Fruit fly (Drosophila melanogaster) whole organism, embryonic: ENCODE data around the gene Prim2.
A peak's percentile ranks its signal among the peaks of the same experiment; 100 is the strongest.

Experiments used
- Bdp1 ChIP-seq: fragments of 200-800 bp; sonication (Bioruptor generic); optimal IDR thresholded peaks from 3 replicates; lab custom pipeline; 2016; ENCODE audit warnings: missing biosample characterization, missing genetic modification characterization
- Bgb ChIP-seq: fragments of 200-800 bp; sonication (Bioruptor generic); IDR thresholded peaks from 2 replicates; pipeline ENCODE4 v1.3.6; 2022; ENCODE audit warnings: missing biosample characterization, missing genetic modification characterization; ENCODE audit not compliant: partially characterized antibody
- C15 ChIP-seq: fragments of 200-800 bp; sonication (Bioruptor generic); IDR thresholded peaks from 3 replicates; pipeline ENCODE4 v1.3.6; 2022; ENCODE audit warnings: missing biosample characterization, missing genetic modification characterization
- CG11247 ChIP-seq: fragments of 200-800 bp; sonication (Bioruptor generic); IDR thresholded peaks from 2 replicates; pipeline ENCODE4 v1.3.6; 2022; ENCODE audit warnings: missing biosample characterization, missing genetic modification characterization
- CG1233 ChIP-seq: fragments of 200-800 bp; sonication (Bioruptor generic); optimal IDR thresholded peaks from 4 replicates; lab custom pipeline; 2018; ENCODE audit warnings: missing biosample characterization, mild to moderate bottlenecking, missing genetic modification characterization
- CG13775 ChIP-seq: fragments of 200-800 bp; sonication (Bioruptor generic); optimal IDR thresholded peaks from 3 replicates; lab custom pipeline; 2017; ENCODE audit warnings: missing biosample characterization, mild to moderate bottlenecking, missing genetic modification characterization
- CG16779 ChIP-seq: fragments of 200-800 bp; sonication (Bioruptor generic); IDR thresholded peaks from 2 replicates; pipeline ENCODE4 v1.3.6; 2022; ENCODE audit warnings: missing biosample characterization, missing genetic modification characterization
- CG17829 ChIP-seq: fragments of 200-800 bp; optimal IDR thresholded peaks from 2 replicates; lab custom pipeline; 2019; ENCODE audit warnings: missing biosample characterization, mild to moderate bottlenecking, missing genetic modification characterization, moderate library complexity
- CG18262 ChIP-seq: fragments of 200-800 bp; optimal IDR thresholded peaks from 3 replicates; lab custom pipeline; 2019; ENCODE audit warnings: missing biosample characterization, mild to moderate bottlenecking, missing genetic modification characterization, moderate library complexity
- CG32532 ChIP-seq: fragments of 200-800 bp; sonication (Bioruptor generic); IDR thresholded peaks from 2 replicates; pipeline ENCODE4 v1.3.6; 2022; ENCODE audit warnings: missing biosample characterization, missing genetic modification characterization
- CG34422 ChIP-seq: fragments of 200-800 bp; sonication (Bioruptor generic); IDR thresholded peaks from 3 replicates; pipeline ENCODE4 v1.3.6; 2022; ENCODE audit warnings: missing biosample characterization, missing genetic modification characterization
- CG4328 ChIP-seq: fragments of 200-800 bp; sonication (Bioruptor generic); optimal IDR thresholded peaks from 3 replicates; lab custom pipeline; 2017; ENCODE audit warnings: missing biosample characterization, missing genetic modification reagents, missing genetic modification characterization
- CG5245 ChIP-seq: fragments of 200-800 bp; sonication (Bioruptor generic); optimal IDR thresholded peaks from 3 replicates; lab custom pipeline; 2016; ENCODE audit warnings: missing biosample characterization, missing genetic modification characterization
- CG6272 ChIP-seq: fragments of 200-800 bp; sonication (Bioruptor generic); IDR thresholded peaks from 2 replicates; pipeline ENCODE4 v1.3.6; 2022; ENCODE audit warnings: missing biosample characterization, missing genetic modification characterization
- CG6683 ChIP-seq: fragments of 200-800 bp; sonication (Bioruptor generic); optimal IDR thresholded peaks from 2 replicates; lab custom pipeline; 2017; ENCODE audit warnings: missing biosample characterization, mild to moderate bottlenecking, missing genetic modification characterization, missing genetic modification reagents
- CG6854 ChIP-seq: fragments of 200-800 bp; sonication (Bioruptor generic); optimal IDR thresholded peaks from 3 replicates; lab custom pipeline; 2017; ENCODE audit warnings: missing biosample characterization, mild to moderate bottlenecking, missing genetic modification characterization
- CG9817 ChIP-seq: fragments of 200-800 bp; sonication (Bioruptor generic); optimal IDR thresholded peaks from 2 replicates; lab custom pipeline; 2018; ENCODE audit warnings: missing biosample characterization, mild to moderate bottlenecking, missing genetic modification characterization, moderate library complexity
- Dbx ChIP-seq: fragments of 200-800 bp; sonication (Bioruptor generic); IDR thresholded peaks from 3 replicates; pipeline ENCODE4 v1.3.6; 2022; ENCODE audit warnings: missing biosample characterization, missing genetic modification characterization
- Eip74EF ChIP-seq, 2 experiments: fragments of 200-800 bp in 1 of 2; fragments of >200 bp in 1 of 2; sonication (Bioruptor generic) in 1 of 2; optimal IDR thresholded peaks; 2 replicates each; lab custom pipeline; 2017 to 2019; ENCODE audit warnings: missing biosample characterization in 2 of 2, missing genetic modification characterization in 2 of 2, mild to moderate bottlenecking in 1 of 2, moderate library complexity in 1 of 2
- Elba2 ChIP-seq: fragments of 200-800 bp; sonication (Bioruptor generic); optimal IDR thresholded peaks from 3 replicates; lab custom pipeline; 2016; ENCODE audit warnings: missing biosample characterization, missing genetic modification characterization
- Fer2 ChIP-seq: fragments of 200-800 bp; sonication (Bioruptor generic); optimal IDR thresholded peaks from 2 replicates; lab custom pipeline; 2018; ENCODE audit warnings: missing biosample characterization, mild to moderate bottlenecking, missing genetic modification characterization, moderate library complexity
- H2.0 ChIP-seq: fragments of 200-800 bp; sonication (Bioruptor generic); IDR thresholded peaks from 2 replicates; pipeline ENCODE4 v1.3.6; 2022; ENCODE audit warnings: missing biosample characterization, missing genetic modification characterization
- HLHmδ ChIP-seq: fragments of 200-800 bp; sonication (Bioruptor generic); optimal IDR thresholded peaks from 2 replicates; lab custom pipeline; 2018; ENCODE audit warnings: missing biosample characterization, mild to moderate bottlenecking, missing genetic modification characterization, moderate library complexity
- HmgD ChIP-seq: fragments of 200-800 bp; sonication (Bioruptor generic); optimal IDR thresholded peaks from 3 replicates; lab custom pipeline; 2016; ENCODE audit warnings: missing biosample characterization, missing genetic modification characterization
- NFAT ChIP-seq: fragments of 200-800 bp; sonication (Bioruptor generic); IDR thresholded peaks from 2 replicates; pipeline ENCODE4 v1.3.6; 2022; ENCODE audit warnings: missing biosample characterization, missing genetic modification characterization
- Pdp1 ChIP-seq, 2 experiments: fragments of 200-800 bp; sonication (Bioruptor generic); optimal IDR thresholded peaks; 3 replicates each; lab custom pipeline; 2016; ENCODE audit warnings: missing biosample characterization in 2 of 2, missing genetic modification characterization in 2 of 2, mild to moderate bottlenecking in 1 of 2, moderate library complexity in 1 of 2
- Taf1 ChIP-seq: fragments of 200-800 bp; sonication (Bioruptor generic); IDR thresholded peaks from 2 replicates; pipeline ENCODE4 v1.3.6; 2022; ENCODE audit warnings: missing biosample characterization, missing genetic modification characterization
- Trl ChIP-seq, 3 experiments: fragments of >200 bp in 2 of 3; fragments of 200-800 bp in 1 of 3; sonication (Bioruptor generic) in 1 of 3; optimal IDR thresholded peaks; 2 replicates in 1 of 3; 3 replicates in 2 of 3; lab custom pipeline; 2016 to 2017; ENCODE audit warnings: missing biosample characterization in 1 of 3, missing genetic modification characterization in 1 of 3
- Xbp1 ChIP-seq: fragments of 200-800 bp; sonication (Bioruptor generic); optimal IDR thresholded peaks from 3 replicates; lab custom pipeline; 2016; ENCODE audit warnings: missing biosample characterization, mild to moderate bottlenecking, missing genetic modification characterization
- YL-1 ChIP-seq: fragments of 200-800 bp; sonication (Bioruptor generic); optimal IDR thresholded peaks from 3 replicates; lab custom pipeline; 2017; ENCODE audit warnings: missing biosample characterization, mild to moderate bottlenecking, missing genetic modification characterization
- ac ChIP-seq: fragments of 200-800 bp; sonication (Bioruptor generic); optimal IDR thresholded peaks from 3 replicates; lab custom pipeline; 2017; ENCODE audit warnings: missing biosample characterization, mild to moderate bottlenecking, missing genetic modification characterization
- bcd ChIP-seq: fragments of 200-800 bp; sonication (Bioruptor generic); optimal IDR thresholded peaks from 2 replicates; lab custom pipeline; 2017; ENCODE audit warnings: missing biosample characterization, mild to moderate bottlenecking, missing genetic modification characterization
- cg ChIP-seq: fragments of 200-800 bp; sonication (Bioruptor generic); optimal IDR thresholded peaks from 3 replicates; lab custom pipeline; 2019; ENCODE audit warnings: missing biosample characterization, mild to moderate bottlenecking, missing genetic modification characterization, moderate library complexity
- dm ChIP-seq: fragments of 200-800 bp; sonication (Bioruptor generic); optimal IDR thresholded peaks from 3 replicates; lab custom pipeline; 2016; ENCODE audit warnings: missing biosample characterization, missing genetic modification characterization
- ewg ChIP-seq: fragments of 200-800 bp; sonication (Bioruptor generic); optimal IDR thresholded peaks from 3 replicates; lab custom pipeline; 2017; ENCODE audit warnings: mild to moderate bottlenecking, missing biosample characterization, missing genetic modification reagents, missing genetic modification characterization
- insv ChIP-seq, 2 experiments: fragments of 200-800 bp; sonication (Bioruptor generic); optimal IDR thresholded peaks; 3 replicates each; lab custom pipeline; 2016 to 2018; ENCODE audit warnings: missing biosample characterization in 2 of 2, missing genetic modification characterization in 2 of 2
- kah ChIP-seq: fragments of 200-800 bp; sonication (Bioruptor generic); optimal IDR thresholded peaks from 2 replicates; lab custom pipeline; 2018; ENCODE audit warnings: missing biosample characterization, mild to moderate bottlenecking, missing genetic modification characterization
- lilli ChIP-seq: fragments of 200-800 bp; sonication (Bioruptor generic); optimal IDR thresholded peaks from 3 replicates; lab custom pipeline; 2016; ENCODE audit warnings: missing biosample characterization, missing genetic modification characterization
- p53 ChIP-seq: fragments of 200-800 bp; sonication (Bioruptor generic); optimal IDR thresholded peaks from 2 replicates; lab custom pipeline; 2016; ENCODE audit warnings: missing biosample characterization, missing genetic modification characterization
- pnt ChIP-seq: fragments of 200-800 bp; sonication (Bioruptor generic); optimal IDR thresholded peaks from 3 replicates; lab custom pipeline; 2016; ENCODE audit warnings: missing biosample characterization, missing genetic modification characterization
- pum ChIP-seq: fragments of 200-800 bp; sonication (Bioruptor generic); optimal IDR thresholded peaks from 2 replicates; lab custom pipeline; 2016; ENCODE audit warnings: missing biosample characterization, missing genetic modification characterization
- run ChIP-seq: fragments of 200-800 bp; sonication (Bioruptor generic); optimal IDR thresholded peaks from 3 replicates; lab custom pipeline; 2018; ENCODE audit warnings: missing biosample characterization, mild to moderate bottlenecking, missing genetic modification characterization
- sob ChIP-seq: fragments of 200-800 bp; sonication (Bioruptor generic); IDR thresholded peaks from 2 replicates; pipeline ENCODE4 v1.3.6; 2022; ENCODE audit warnings: missing biosample characterization, missing genetic modification characterization
- sug ChIP-seq: fragments of 200-800 bp; optimal IDR thresholded peaks from 2 replicates; lab custom pipeline; 2019; ENCODE audit warnings: missing biosample characterization, mild to moderate bottlenecking, missing genetic modification characterization, moderate library complexity
- toy ChIP-seq: fragments of 200-800 bp; sonication (Bioruptor generic); IDR thresholded peaks from 2 replicates; pipeline ENCODE4 v1.3.6; 2022; ENCODE audit warnings: missing biosample characterization, missing genetic modification characterization
- trh ChIP-seq: fragments of 200-800 bp; sonication (Bioruptor generic); optimal IDR thresholded peaks from 2 replicates; lab custom pipeline; 2016; ENCODE audit warnings: missing biosample characterization, missing genetic modification characterization
- twi ChIP-seq: fragments of 200-800 bp; optimal IDR thresholded peaks from 2 replicates; lab custom pipeline; 2019; ENCODE audit warnings: missing biosample characterization, mild to moderate bottlenecking, missing genetic modification characterization, moderate library complexity
- vvl ChIP-seq: fragments of 200-800 bp; sonication (Bioruptor generic); IDR thresholded peaks from 2 replicates; pipeline ENCODE4 v1.3.6; 2022; ENCODE audit warnings: missing biosample characterization, missing genetic modification characterization
- zf30C ChIP-seq: fragments of 200-800 bp; sonication (Bioruptor generic); optimal IDR thresholded peaks from 3 replicates; lab custom pipeline; 2018; ENCODE audit warnings: missing biosample characterization, mild to moderate bottlenecking, missing genetic modification characterization
- zfh2 ChIP-seq: fragments of 200-800 bp; sonication (Bioruptor generic); optimal IDR thresholded peaks from 2 replicates; lab custom pipeline; 2016; ENCODE audit warnings: missing biosample characterization, missing genetic modification characterization

The Prim2 gene

DNA sequence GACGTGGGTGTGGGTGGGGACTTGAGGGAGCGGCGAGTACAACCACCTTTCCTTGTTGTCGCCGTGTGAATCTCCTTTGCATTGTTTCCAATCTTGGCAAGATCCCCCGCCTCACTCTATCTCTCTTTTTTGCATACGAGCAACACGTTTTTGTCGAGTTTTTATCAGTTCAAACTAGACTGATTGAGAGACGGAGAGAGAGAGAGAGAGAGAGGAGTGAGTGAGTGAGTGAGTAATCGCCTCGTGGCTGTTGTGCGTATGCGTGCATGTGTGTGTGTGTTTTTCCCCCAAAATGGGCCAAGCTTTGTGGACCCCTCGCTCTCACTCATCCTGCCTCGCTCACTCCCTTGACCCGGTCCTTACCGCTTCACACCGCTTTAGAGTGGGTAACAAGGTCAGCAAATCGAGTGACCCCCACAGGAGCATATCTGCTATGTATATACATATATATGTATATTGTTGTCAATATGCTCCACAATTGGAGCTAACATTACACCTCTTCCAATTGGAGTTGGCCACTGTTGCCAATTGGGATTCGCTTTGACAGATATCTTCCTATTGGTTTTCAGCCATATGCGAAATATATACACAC lies 12.0 kb downstream of the Prim2 start (continued):
- TF ChIP-seq CG13775 (GFP tag; lab: Kevin White, UChicago) (no peak), CG6854 (no peak), ac (GFP tag; lab: Kevin White, UChicago) (no peak), Taf1 (GFP tag; lab: Robert Waterston, UW) (no peak), pum (GFP tag; lab: Kevin White, UChicago) (no peak), CG18262 (tag; lab: Kevin White, UChicago) (no peak), H2.0 (GFP tag; lab: Robert Waterston, UW) (no peak), bcd (no peak), twi (no peak), run (tag; lab: Kevin White, UChicago) (no peak), CG32532 (GFP tag; lab: Robert Waterston, UW) (peak; percentile 13; the same call in 1 of the 2 replicates), Pdp1 (GFP tag; optimal IDR thresholded peaks at IDR 0.05; lab: Kevin White, UChicago) (no peak), lilli (GFP tag; lab: Kevin White, UChicago) (no peak), Xbp1 (GFP tag; lab: Kevin White, UChicago) (no peak), CG17829 (tag; lab: Kevin White, UChicago) (no peak), CG6272 (GFP tag; lab: Robert Waterston, UW) (no peak), CG1233 (no peak), vvl (GFP tag; lab: Robert Waterston, UW) (0 out of 2 replicates have a peak, but pooled peaks have one; percentile 10), YL-1 (GFP tag; lab: Kevin White, UChicago) (peak; percentile 53), sug (peak; percentile 68), trh (no peak), pnt (GFP tag; lab: Kevin White, UChicago) (no peak), zfh2 (GFP tag; lab: Kevin White, UChicago) (no peak), Fer2 (tag; lab: Kevin White, UChicago) (no peak), HmgD (GFP tag; lab: Kevin White, UChicago) (no peak), zf30C (GFP tag; lab: Kevin White, UChicago) (no peak), Bgb (GFP tag; lab: Robert Waterston, UW) (peak; percentile 23; the same call in 1 of the 2 replicates), Dbx (GFP tag; lab: Robert Waterston, UW) (no peak), CG16779 (GFP tag; lab: Robert Waterston, UW) (no peak), CG34422 (GFP tag; lab: Robert Waterston, UW) (peak; percentile 26; the same call in 1 of the 3 replicates), CG11247 (GFP tag; lab: Robert Waterston, UW) (no peak), dm (GFP tag; lab: Kevin White, UChicago) (peak; percentile 45), CG5245 (GFP tag; lab: Kevin White, UChicago) (no peak), Bdp1 (no peak), sob (GFP tag; lab: Robert Waterston, UW) (no peak), Elba2 (GFP tag; lab: Kevin White, UChicago) (peak; percentile 98), CG6683 (no peak), ewg (GFP tag; lab: Kevin White, UChicago) (peak; percentile 51), CG9817 (tag; lab: Kevin White, UChicago) (no peak), insv (GFP tag; optimal IDR thresholded peaks at IDR 0.05; lab: Kevin White, UChicago) (peak; percentile 33 to 89), kah (no peak), HLHmδ (no peak), Trl (optimal IDR thresholded peaks at IDR 0.05; lab: Kevin White, UChicago) (peak; percentile 87 to 94), Trl (GFP tag; optimal IDR thresholded peaks at IDR 0.05; lab: Kevin White, UChicago) (no peak), p53 (GFP tag; lab: Kevin White, UChicago) (no peak), NFAT (no peak), C15 (GFP tag; lab: Robert Waterston, UW) (no peak), Eip74EF (GFP tag; optimal IDR thresholded peaks at IDR 0.05; lab: Kevin White, UChicago) (no peak), CG4328 (no peak), toy (GFP tag; lab: Robert Waterston, UW) (no peak), cg (GFP tag; lab: Kevin White, UChicago) (peak; percentile 75)
